Fruit fly (Drosophila melanogaster) whole organism, pupa: ENCODE results near the gene Syx8.

Source experiments
- CG10348 ChIP-seq: fragments of 200-800 bp; sonication (Bioruptor generic); IDR thresholded peaks from 2 replicates; pipeline ENCODE4 v1.3.6; 2022; ENCODE audit warnings: missing biosample characterization, missing genetic modification characterization
- CG12605 ChIP-seq: fragments of 200-800 bp; sonication (Bioruptor generic); IDR thresholded peaks from 2 replicates; pipeline ENCODE4 v1.3.6; 2022; ENCODE audit warnings: missing biosample characterization, missing genetic modification characterization
- CG13204 ChIP-seq: fragments of 200-800 bp; sonication (Bioruptor generic); optimal IDR thresholded peaks from 2 replicates; lab custom pipeline; 2018; ENCODE audit warnings: missing biosample characterization, mild to moderate bottlenecking, missing genetic modification characterization, moderate library complexity
- CG14655 ChIP-seq: fragments of 200-800 bp; sonication (Bioruptor generic); optimal IDR thresholded peaks from 3 replicates; lab custom pipeline; 2017; ENCODE audit warnings: mild to moderate bottlenecking, missing biosample characterization, missing genetic modification reagents, missing genetic modification characterization
- CG15710 ChIP-seq: fragments of 200-800 bp; sonication (Bioruptor generic); optimal IDR thresholded peaks from 2 replicates; lab custom pipeline; 2018; ENCODE audit warnings: missing biosample characterization, mild to moderate bottlenecking, missing genetic modification characterization, moderate library complexity
- CG17806 ChIP-seq: fragments of 200-800 bp; sonication (Bioruptor generic); optimal IDR thresholded peaks from 2 replicates; lab custom pipeline; 2018; ENCODE audit warnings: missing biosample characterization, mild to moderate bottlenecking, missing genetic modification characterization, moderate library complexity
- CG32121 ChIP-seq: fragments of 200-800 bp; sonication (Bioruptor generic); IDR thresholded peaks from 2 replicates; pipeline ENCODE4 v1.3.6; 2022; ENCODE audit warnings: missing biosample characterization, missing genetic modification characterization
- CG34367 ChIP-seq: fragments of 200-800 bp; sonication (Bioruptor generic); optimal IDR thresholded peaks from 2 replicates; lab custom pipeline; 2018; ENCODE audit warnings: missing biosample characterization, mild to moderate bottlenecking, missing genetic modification characterization
- CG4496 ChIP-seq: fragments of 200-800 bp; sonication (Bioruptor generic); IDR thresholded peaks from 3 replicates; pipeline ENCODE4 v1.3.6; 2022; ENCODE audit warnings: missing biosample characterization, missing genetic modification characterization
- CG8159 ChIP-seq: fragments of 200-800 bp; sonication (Bioruptor generic); optimal IDR thresholded peaks from 3 replicates; lab custom pipeline; 2018; ENCODE audit warnings: missing biosample characterization, mild to moderate bottlenecking, missing genetic modification characterization, moderate library complexity
- CG8301 ChIP-seq: fragments of 200-800 bp; sonication (Bioruptor generic); optimal IDR thresholded peaks from 2 replicates; lab custom pipeline; 2018; ENCODE audit warnings: missing biosample characterization, mild to moderate bottlenecking, missing genetic modification characterization
- CG9948 ChIP-seq: fragments of 200-800 bp; sonication (Bioruptor generic); optimal IDR thresholded peaks from 2 replicates; lab custom pipeline; 2018; ENCODE audit warnings: missing biosample characterization, mild to moderate bottlenecking, missing genetic modification characterization, moderate library complexity
- D1 ChIP-seq: fragments of 200-800 bp; sonication (Bioruptor generic); optimal IDR thresholded peaks from 2 replicates; lab custom pipeline; 2018; ENCODE audit warnings: missing biosample characterization, mild to moderate bottlenecking, missing genetic modification characterization, moderate library complexity
- EcR ChIP-seq: fragments of 200-800 bp; sonication (Bioruptor generic); optimal IDR thresholded peaks from 3 replicates; lab custom pipeline; 2019; ENCODE audit warnings: missing biosample characterization, missing genetic modification characterization, mild to moderate bottlenecking, moderate library complexity, missing genetic modification reagents
- Ets98B ChIP-seq: fragments of 200-800 bp; sonication (Bioruptor generic); IDR thresholded peaks from 2 replicates; pipeline ENCODE4 v1.3.6; 2022; ENCODE audit warnings: missing biosample characterization, missing genetic modification characterization
- Pif1B ChIP-seq: fragments of 200-800 bp; sonication (Bioruptor generic); optimal IDR thresholded peaks from 3 replicates; lab custom pipeline; 2016; ENCODE audit warnings: missing biosample characterization, missing genetic modification characterization
- Snoo ChIP-seq: fragments of 200-800 bp; sonication (Bioruptor generic); optimal IDR thresholded peaks from 3 replicates; lab custom pipeline; 2017; ENCODE audit warnings: missing biosample characterization, mild to moderate bottlenecking, missing genetic modification characterization, inconsistent platforms
- fd96Ca ChIP-seq: fragments of 200-800 bp; sonication (Bioruptor generic); IDR thresholded peaks from 3 replicates; pipeline ENCODE4 v1.3.6; 2022; ENCODE audit warnings: missing biosample characterization, missing genetic modification characterization
- gl ChIP-seq: fragments of 200-800 bp; sonication (Bioruptor generic); optimal IDR thresholded peaks from 2 replicates; lab custom pipeline; 2018; ENCODE audit warnings: missing biosample characterization, mild to moderate bottlenecking, missing genetic modification characterization
- rn ChIP-seq: fragments of 200-800 bp; sonication (Bioruptor generic); IDR thresholded peaks from 2 replicates; pipeline ENCODE4 v1.3.6; 2022; ENCODE audit warnings: missing biosample characterization, missing genetic modification characterization

Syx8 gene

dm6 chr3L:16587994-16588622 lies 1.3 kb upstream of the Syx8 start:
- TF ChIP-seq CG10348 (no peak), fd96Ca (GFP tag; lab: Robert Waterston, UW) (0 out of 3 replicates have a peak, but pooled peaks have one; percentile 41), Pif1B (GFP tag; lab: Kevin White, UChicago) (no peak), Ets98B (GFP tag; lab: Robert Waterston, UW) (peak; percentile 62), CG9948 (tag; lab: Kevin White, UChicago) (no peak), CG17806 (tag; lab: Kevin White, UChicago) (peak; percentile 6), CG8159 (peak; percentile 45), CG32121 (GFP tag; lab: Robert Waterston, UW) (peak; percentile 60), EcR (GFP tag; lab: Kevin White, UChicago) (no peak), Snoo (tag; lab: Kevin White, UChicago) (peak; percentile 8), CG8301 (tag; lab: Kevin White, UChicago) (no peak), gl (tag; lab: Kevin White, UChicago) (no peak), CG15710 (tag; lab: Kevin White, UChicago) (peak; percentile 45), CG12605 (GFP tag; lab: Robert Waterston, UW) (peak; percentile 49; the same call in 1 of the 2 replicates), CG4496 (GFP tag; lab: Robert Waterston, UW) (peak; percentile 73; the same call in 2 of the 3 replicates), CG14655 (GFP tag; lab: Kevin White, UChicago) (no peak), CG13204 (GFP tag; lab: Kevin White, UChicago) (no peak), CG34367 (tag; lab: Kevin White, UChicago) (no peak)

dm6 chr3L:16584074-16584578 lies 2.7 kb downstream of the Syx8 start, which contains the start of gene UQCR-C2:
TSS of gene UQCR-C2 (plus strand) at chr3L:16584124.
- TF ChIP-seq CG4496 (GFP tag; lab: Robert Waterston, UW) (peak; percentile 51; the same call in 1 of the 3 replicates), CG8301 (tag; lab: Kevin White, UChicago) (no peak)

dm6 chr3L:16582678-16583315 lies 4.1 kb downstream of the Syx8 start, which contains the start of gene Rpn12:
TSS of gene Rpn12 (plus strand) at chr3L:16583028.
- TF ChIP-seq Ets98B (GFP tag; lab: Robert Waterston, UW) (peak; percentile 32; the same call in 1 of the 2 replicates), Snoo (tag; lab: Kevin White, UChicago) (peak; percentile 12), CG8159 (no peak), CG12605 (GFP tag; lab: Robert Waterston, UW) (no peak), CG8301 (tag; lab: Kevin White, UChicago) (no peak), CG32121 (GFP tag; lab: Robert Waterston, UW) (0 out of 2 replicates have a peak, but pooled peaks have one; percentile 20), CG15710 (tag; lab: Kevin White, UChicago) (peak; percentile 24), CG9948 (tag; lab: Kevin White, UChicago) (no peak), gl (tag; lab: Kevin White, UChicago) (no peak)

dm6 chr3L:16581201-16581705 lies 5.6 kb downstream of the Syx8 start, which contains the start of gene Smn:
TSS of gene Smn (minus strand) at chr3L:16581547.
- TF ChIP-seq CG12605 (GFP tag; lab: Robert Waterston, UW), result no peak
- TF ChIP-seq Ets98B (GFP tag; lab: Robert Waterston, UW), result peak; percentile 17; the same call in 1 of the 2 replicates
- TF ChIP-seq CG34367 (tag; lab: Kevin White, UChicago), result peak; percentile 17
- no peak for TF ChIP-seq CG13204 (GFP tag; lab: Kevin White, UChicago)
- peak; percentile 36 for TF ChIP-seq CG15710 (tag; lab: Kevin White, UChicago)
- TF ChIP-seq CG9948 (tag; lab: Kevin White, UChicago), result peak; percentile 2
- TF ChIP-seq Snoo (tag; lab: Kevin White, UChicago), result peak; percentile 33
- no peak for TF ChIP-seq CG32121 (GFP tag; lab: Robert Waterston, UW)
- no peak for TF ChIP-seq D1
- peak; percentile 41 for TF ChIP-seq CG8301 (tag; lab: Kevin White, UChicago)

dm6 chr3L:16580049-16580448 lies 6.8 kb downstream of the Syx8 start, which contains the start of gene nxf2:
TSS of gene nxf2 (minus strand) at chr3L:16580306.
- TF ChIP-seq CG10348, result no peak
- no peak for TF ChIP-seq Snoo (tag; lab: Kevin White, UChicago)
- TF ChIP-seq CG15710 (tag; lab: Kevin White, UChicago), result no peak
- TF ChIP-seq CG32121 (GFP tag; lab: Robert Waterston, UW), result no peak

dm6 chr3L:16574307-16574946 lies 12.4 kb downstream of the Syx8 start, which contains the start of gene mbf1:
TSS of gene mbf1 (plus strand) at chr3L:16574436.
- TF ChIP-seq Snoo (tag; lab: Kevin White, UChicago) (no peak), CG14655 (GFP tag; lab: Kevin White, UChicago) (no peak), CG4496 (GFP tag; lab: Robert Waterston, UW) (no peak), rn (GFP tag; lab: Robert Waterston, UW) (no peak), gl (tag; lab: Kevin White, UChicago) (no peak), Pif1B (GFP tag; lab: Kevin White, UChicago) (no peak), CG15710 (tag; lab: Kevin White, UChicago) (no peak), CG9948 (tag; lab: Kevin White, UChicago) (no peak), CG8159 (no peak)
- TF ChIP-seq, all 21 proteins: peak for 0
